Worm (Caenorhabditis elegans): ENCODE measurements around the gene srt-35.
"Not testable (repeated sequence)": the region's sequence is repeated elsewhere in the genome, so short reads cannot be mapped to it uniquely, and the experiment has no call there.

srt-35 gene

ce11 chrV:4273372-4273771, 9.0 kb upstream of the srt-35 start:
- TF ChIP-seq sox-4 (tag; optimal IDR thresholded peaks at IDR 0.05), result no peak
- no peak for TF ChIP-seq tbx-7 (tag; optimal IDR thresholded peaks at IDR 0.05)
- TF ChIP-seq zip-5 (tag; optimal IDR thresholded peaks at IDR 0.05), result no peak
- TF ChIP-seq nhr-232 (tag; optimal IDR thresholded peaks at IDR 0.05), result no peak
- TF ChIP-seq K09A11.1 (tag; optimal IDR thresholded peaks at IDR 0.05; ENCODE audit: insufficient read depth), result no peak
- no peak for TF ChIP-seq hlh-30 (tag; optimal IDR thresholded peaks at IDR 0.05; ENCODE audit: insufficient read depth)
- no peak for TF ChIP-seq dve-1 (tag; optimal IDR thresholded peaks at IDR 0.05)
- TF ChIP-seq odd-2 (tag; optimal IDR thresholded peaks at IDR 0.05), result no peak
- TF ChIP-seq ceh-31 (tag; optimal IDR thresholded peaks at IDR 0.05), result no peak

- not testable (repeated sequence) for TF ChIP-seq pha-2, che-1, tbx-2 (tag; optimal IDR thresholded peaks at IDR 0.05)
Observed at ce11 chrV:4271258-4271657, 6.8 kb upstream of the srt-35 start, which contains the start of gene srt-38. TSS of gene srt-38 (minus strand) at chrV:4271358.

- TF ChIP-seq ztf-16, ref-2, ceh-24 (tag; optimal IDR thresholded peaks at IDR 0.05): not testable (repeated sequence)
Observed at ce11 chrV:4268213-4268612, 3.8 kb upstream of the srt-35 start, which contains the start of gene srt-36. TSS of gene srt-36 (minus strand) at chrV:4268313.

- TF ChIP-seq fax-1 (tag; optimal IDR thresholded peaks at IDR 0.05) (no peak), lin-11 (tag; optimal IDR thresholded peaks at IDR 0.05) (no peak), ttx-3 (tag; optimal IDR thresholded peaks at IDR 0.05) (no peak), ceh-19 (GFP tag; optimal IDR thresholded peaks at IDR 0.05) (no peak), ceh-34 (tag; optimal IDR thresholded peaks at IDR 0.05) (no peak), odd-2 (tag; optimal IDR thresholded peaks at IDR 0.05) (no peak), ets-4 (tag; optimal IDR thresholded peaks at IDR 0.05) (no peak), fkh-10 (GFP tag; optimal IDR thresholded peaks at IDR 0.05) (no peak), fkh-6 (tag; optimal IDR thresholded peaks at IDR 0.05) (no peak), ceh-31 (tag; optimal IDR thresholded peaks at IDR 0.05) (no peak)
Observed at ce11 chrV:4261385-4261784, 3.0 kb downstream of the srt-35 start.

- TF ChIP-seq hlh-6 (tag; optimal IDR thresholded peaks at IDR 0.05) (no peak), pros-1 (tag; optimal IDR thresholded peaks at IDR 0.05) (no peak), ama-1 (optimal IDR thresholded peaks at IDR 0.05) (no peak), eyg-1 (tag; optimal IDR thresholded peaks at IDR 0.05) (no peak), npax-4 (tag; optimal IDR thresholded peaks at IDR 0.05) (no peak), nfya-1 (tag; optimal IDR thresholded peaks at IDR 0.05) (no peak)
Observed at ce11 chrV:4260090-4260489, 4.3 kb downstream of the srt-35 start, which contains the start of gene srt-3. TSS of gene srt-3 (minus strand) at chrV:4260190.

- TF ChIP-seq hlh-13 (GFP tag; optimal IDR thresholded peaks at IDR 0.05), result no peak
- TF ChIP-seq gmeb-2 (tag; optimal IDR thresholded peaks at IDR 0.05), result no peak
- no peak for TF ChIP-seq K02D7.2 (tag; optimal IDR thresholded peaks at IDR 0.05)
- TF ChIP-seq K09A11.1 (tag; optimal IDR thresholded peaks at IDR 0.05; ENCODE audit: insufficient read depth), result no peak
- TF ChIP-seq fax-1 (tag; optimal IDR thresholded peaks at IDR 0.05), result no peak
- no peak for TF ChIP-seq F13H6.1 (tag; optimal IDR thresholded peaks at IDR 0.05)
- no peak for TF ChIP-seq ttx-3 (tag; optimal IDR thresholded peaks at IDR 0.05)
- no peak for TF ChIP-seq ceh-14 (tag; optimal IDR thresholded peaks at IDR 0.05)
- no peak for TF ChIP-seq elt-4 (tag; optimal IDR thresholded peaks at IDR 0.05)
- no peak for TF ChIP-seq syd-9 (tag; optimal IDR thresholded peaks at IDR 0.05)
- TF ChIP-seq nfya-1 (tag; optimal IDR thresholded peaks at IDR 0.05), result no peak
- no peak for TF ChIP-seq ceh-30 (tag; optimal IDR thresholded peaks at IDR 0.05)
- TF ChIP-seq hlh-8 (tag; optimal IDR thresholded peaks at IDR 0.05), result no peak
- TF ChIP-seq pha-2 (tag; optimal IDR thresholded peaks at IDR 0.05), result no peak
- no peak for TF ChIP-seq ceh-22 (tag; optimal IDR thresholded peaks at IDR 0.05)
- TF ChIP-seq pros-1 (tag; optimal IDR thresholded peaks at IDR 0.05), result no peak
- TF ChIP-seq pha-4 (tag; optimal IDR thresholded peaks at IDR 0.05), result no peak
- TF ChIP-seq ceh-2 (tag; optimal IDR thresholded peaks at IDR 0.05), result no peak
- no peak for TF ChIP-seq Y22D7AL.16 (tag; optimal IDR thresholded peaks at IDR 0.05)
- no peak for TF ChIP-seq sox-4 (tag; optimal IDR thresholded peaks at IDR 0.05)
Observed at ce11 chrV:4256474-4256873, 7.9 kb downstream of the srt-35 start, which contains the start of gene srt-14. TSS of gene srt-14 (minus strand) at chrV:4256574.

Measured in whole organism, late embryonic.